Worm (Caenorhabditis elegans): ENCODE data around the gene srd-18.
A peak's percentile ranks its signal among the peaks of the same experiment; 100 is the strongest.

The srd-18 gene

DNA sequence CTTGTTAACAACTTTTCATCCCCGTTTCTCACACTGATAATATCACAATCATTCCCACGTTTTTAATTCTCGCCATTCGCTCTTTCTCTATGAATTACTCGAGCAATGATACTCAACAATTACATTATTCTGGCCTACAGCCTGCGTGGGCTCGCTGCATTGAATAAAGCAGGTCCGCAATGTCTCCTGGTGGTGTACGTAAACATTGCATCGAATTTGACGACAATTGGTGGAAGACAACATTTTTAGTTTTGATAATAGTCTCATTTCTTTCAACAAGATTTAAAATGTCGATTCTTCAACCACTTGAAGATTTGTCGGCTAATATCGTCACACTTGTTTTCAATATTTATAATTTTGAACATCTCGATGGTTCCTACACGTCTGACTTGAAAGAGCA lies 32.7 kb upstream of the srd-18 start, which contains the start of gene bath-39:
bath-39 (plus strand) TSS at position 137 of the 400 bp plus-strand sequence.
- peak; percentile 19 for TF ChIP-seq nhr-6 (tag; optimal IDR thresholded peaks at IDR 0.05)
- peak; percentile 0 for TF ChIP-seq T20F7.1 (GFP tag; optimal IDR thresholded peaks at IDR 0.05)
- no peak for TF ChIP-seq nhr-11 (tag; optimal IDR thresholded peaks at IDR 0.05)
- no peak for TF ChIP-seq unc-62 (GFP tag; optimal IDR thresholded peaks at IDR 0.05 in 1 of 2)
- TF ChIP-seq unc-62 (tag; optimal IDR thresholded peaks at IDR 0.05), result no peak
- TF ChIP-seq ceh-32 (tag; optimal IDR thresholded peaks at IDR 0.05; ENCODE audit: poor library complexity), result no peak
- no peak for TF ChIP-seq unc-130 (GFP tag; optimal IDR thresholded peaks at IDR 0.05)
- TF ChIP-seq saeg-2 (GFP tag; IDR thresholded peaks at IDR 0.05), result no peak
- TF ChIP-seq lin-15B (tag; optimal IDR thresholded peaks at IDR 0.05), result no peak
- TF ChIP-seq ceh-82 (tag; optimal IDR thresholded peaks at IDR 0.05), result no peak
- TF ChIP-seq F10B5.3 (tag; optimal IDR thresholded peaks at IDR 0.05), result no peak
- no peak for TF ChIP-seq F37D6.2 (tag; optimal IDR thresholded peaks at IDR 0.05)
- TF ChIP-seq R02D3.7 (tag; optimal IDR thresholded peaks at IDR 0.05), result no peak
- no peak for TF ChIP-seq mdl-1 (tag; optimal IDR thresholded peaks at IDR 0.05)
- no peak for TF ChIP-seq aly-2 (tag; optimal IDR thresholded peaks at IDR 0.05)
- no peak for TF ChIP-seq zag-1 (tag; optimal IDR thresholded peaks at IDR 0.05)
- TF ChIP-seq Y105C5A.15 (GFP tag; IDR thresholded peaks at IDR 0.05), result no peak
- no peak for TF ChIP-seq ceh-28 (tag; optimal IDR thresholded peaks at IDR 0.05)
- TF ChIP-seq rbr-2 (tag; optimal IDR thresholded peaks at IDR 0.05), result peak; percentile 3
- no peak for TF ChIP-seq aha-1 (tag)
- no peak for TF ChIP-seq egl-43 (GFP tag; IDR thresholded peaks at IDR 0.05)
- no peak for TF ChIP-seq nhr-28 (tag; optimal IDR thresholded peaks at IDR 0.05)
- no peak for TF ChIP-seq ZK337.2 (GFP tag; IDR thresholded peaks at IDR 0.05)
- TF ChIP-seq hlh-30 (tag; optimal IDR thresholded peaks at IDR 0.05; ENCODE audit: insufficient read depth), result peak; percentile 8
- no peak for TF ChIP-seq spr-3 (GFP tag; optimal IDR thresholded peaks at IDR 0.05)
- TF ChIP-seq dmd-9 (GFP tag; IDR thresholded peaks at IDR 0.05), result no peak
- no peak for TF ChIP-seq daf-12 (tag; optimal IDR thresholded peaks at IDR 0.05)
- peak; percentile 11 for TF ChIP-seq dpl-1 (GFP tag; optimal IDR thresholded peaks at IDR 0.05)
- no peak for TF ChIP-seq nhr-42 (GFP tag; IDR thresholded peaks at IDR 0.05)
- TF ChIP-seq nhr-237 (tag; optimal IDR thresholded peaks at IDR 0.05), result no peak
- peak; percentile 8 for TF ChIP-seq dve-1 (tag; optimal IDR thresholded peaks at IDR 0.05; ENCODE audit: insufficient read depth)
- no peak for TF ChIP-seq madf-5 (GFP tag; IDR thresholded peaks at IDR 0.05)
- TF ChIP-seq nhr-111 (GFP tag; optimal IDR thresholded peaks at IDR 0.05), result no peak
- TF ChIP-seq Y5F2A.4 (GFP tag; optimal IDR thresholded peaks at IDR 0.05), result no peak
- TF ChIP-seq mes-2 (tag; optimal IDR thresholded peaks at IDR 0.05; ENCODE audit: poor library complexity, severe bottlenecking), result peak; percentile 53
- TF ChIP-seq skn-1 (tag; optimal IDR thresholded peaks at IDR 0.05), result no peak
- TF ChIP-seq Y48G9A.11 (GFP tag; IDR thresholded peaks at IDR 0.05), result no peak
- TF ChIP-seq zfp-2 (tag; optimal IDR thresholded peaks at IDR 0.05), result no peak
- TF ChIP-seq lir-3 (tag; optimal IDR thresholded peaks at IDR 0.05), result no peak

DNA sequence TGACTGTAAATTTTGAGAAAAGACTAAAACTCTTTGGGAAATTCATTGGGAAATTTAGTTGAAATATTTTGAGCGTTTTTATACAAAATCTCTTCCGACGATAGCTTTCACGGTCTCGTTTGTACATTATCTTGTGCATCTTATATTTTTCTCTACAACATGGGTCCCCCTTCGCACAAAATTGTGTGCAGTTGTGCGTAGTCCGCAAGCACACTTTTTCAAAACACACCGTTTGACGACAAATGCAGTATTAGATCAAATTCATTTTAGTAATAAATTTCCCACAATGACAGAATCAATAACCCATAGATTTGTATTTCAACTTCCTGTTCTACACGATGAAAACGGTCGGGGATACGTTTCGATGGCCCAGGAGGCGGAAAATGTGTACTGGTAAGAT lies 31.2 kb upstream of the srd-18 start, which contains the start of gene F25H9.2:
F25H9.2 (plus strand) TSS at position 226 of the 400 bp plus-strand sequence.
- TF ChIP-seq nhr-6 (tag; optimal IDR thresholded peaks at IDR 0.05), result peak; percentile 52
- TF ChIP-seq madf-5 (GFP tag; IDR thresholded peaks at IDR 0.05), result no peak
- peak; percentile 35 for TF ChIP-seq dpl-1 (GFP tag; optimal IDR thresholded peaks at IDR 0.05)

DNA sequence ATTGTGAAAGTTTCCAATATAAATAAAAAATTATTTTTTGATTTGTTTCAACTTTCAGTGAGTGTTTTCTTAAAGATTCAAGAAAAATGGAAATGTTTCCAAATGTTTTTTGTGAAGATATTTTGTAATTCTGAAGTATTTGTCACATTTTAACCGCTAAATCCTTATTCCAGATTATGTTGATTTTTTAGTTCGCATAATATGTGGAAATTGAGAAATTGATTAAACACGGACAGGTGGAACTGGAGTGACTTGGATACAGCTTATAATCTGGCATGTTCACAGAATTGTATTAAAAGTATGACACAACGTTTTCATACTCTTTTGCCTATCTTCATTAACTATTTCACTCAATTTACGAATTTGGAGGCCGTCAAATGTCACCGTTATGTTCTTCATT lies 28.8 kb upstream of the srd-18 start, which contains the start of gene lurp-3:
lurp-3 (plus strand) TSS at position 301 of the 400 bp plus-strand sequence.
- no peak for TF ChIP-seq vab-7 (GFP tag; IDR thresholded peaks at IDR 0.05)
- no peak for TF ChIP-seq Y5F2A.4 (GFP tag; optimal IDR thresholded peaks at IDR 0.05)
- TF ChIP-seq hlh-30 (tag; optimal IDR thresholded peaks at IDR 0.05; ENCODE audit: insufficient read depth), result no peak
- TF ChIP-seq gei-8 (GFP tag; optimal IDR thresholded peaks at IDR 0.05), result no peak
- no peak for TF ChIP-seq ama-1 (optimal IDR thresholded peaks at IDR 0.05)
- TF ChIP-seq mdl-1 (tag; optimal IDR thresholded peaks at IDR 0.05), result no peak
- no peak for TF ChIP-seq lin-38 (GFP tag; IDR thresholded peaks at IDR 0.05)
- no peak for TF ChIP-seq rbr-2 (tag; optimal IDR thresholded peaks at IDR 0.05)
- TF ChIP-seq sdz-12 (GFP tag; optimal IDR thresholded peaks at IDR 0.05), result no peak
- TF ChIP-seq fos-1 (tag; optimal IDR thresholded peaks at IDR 0.05), result no peak
- no peak for TF ChIP-seq zip-11 (GFP tag; IDR thresholded peaks at IDR 0.05)
- TF ChIP-seq nhr-48 (tag; optimal IDR thresholded peaks at IDR 0.05), result no peak
- no peak for TF ChIP-seq hmg-1.1 (GFP tag; IDR thresholded peaks at IDR 0.05)
- no peak for TF ChIP-seq lin-15B (tag; optimal IDR thresholded peaks at IDR 0.05)
- TF ChIP-seq nhr-28 (tag; optimal IDR thresholded peaks at IDR 0.05), result no peak
- no peak for TF ChIP-seq dve-1 (tag; optimal IDR thresholded peaks at IDR 0.05; ENCODE audit: insufficient read depth)
- TF ChIP-seq nhr-102 (tag; optimal IDR thresholded peaks at IDR 0.05), result no peak
- TF ChIP-seq T26A8.4 (GFP tag; IDR thresholded peaks at IDR 0.05), result no peak
- no peak for TF ChIP-seq zfp-2 (tag; optimal IDR thresholded peaks at IDR 0.05)

Measured in whole organism, L4 larva.